Worm (Caenorhabditis elegans) whole organism, L4 larva: Measurements from ENCODE around the gene spig-1.

ENCODE experiments used
- F10B5.3 ChIP-seq: sonication (generic microtip); optimal IDR thresholded peaks from 2 replicates; lab custom pipeline; 2016; ENCODE audit warnings: mild to moderate bottlenecking, missing genetic modification characterization, missing compliant biosample characterization
- F26F4.8 ChIP-seq: fragments of 200-800 bp; sonication (Bioruptor generic); conservative IDR thresholded peaks from 2 replicates; pipeline ENCODE4 v1.3.6; 2022; ENCODE audit warnings: missing genetic modification characterization, missing compliant biosample characterization
- R02D3.7 ChIP-seq: fragments of 150-350 bp; sonication (generic microtip); optimal IDR thresholded peaks from 3 replicates; lab custom pipeline; 2014; ENCODE audit warnings: missing biosample characterization, missing genetic modification characterization
- Y5F2A.4 ChIP-seq: fragments of 200-800 bp; sonication (Bioruptor generic); optimal IDR thresholded peaks from 2 replicates; lab custom pipeline; 2018; ENCODE audit warnings: mild to moderate bottlenecking, missing genetic modification characterization, missing compliant biosample characterization
- ZK546.5 ChIP-seq, 2 experiments: sonication (generic microtip); optimal IDR thresholded peaks; 2 replicates each; lab custom pipeline; 2017; ENCODE audit warnings: missing biosample characterization in 2 of 2, missing genetic modification characterization in 2 of 2
- aly-2 ChIP-seq: sonication (generic microtip); optimal IDR thresholded peaks from 2 replicates; lab custom pipeline; 2018; ENCODE audit warnings: missing biosample characterization, missing genetic modification characterization
- ama-1 ChIP-seq: fragments of 150-350 bp; optimal IDR thresholded peaks from 2 replicates; lab custom pipeline; 2014; ENCODE audit warnings: inconsistent platforms, mixed read lengths
- arid-1 ChIP-seq: fragments of 200-800 bp; sonication (Bioruptor generic); conservative IDR thresholded peaks from 2 replicates; pipeline ENCODE4 v1.3.6; 2022; ENCODE audit warnings: missing genetic modification reagents, missing genetic modification characterization, missing compliant biosample characterization
- attf-4 ChIP-seq: sonication (generic microtip); optimal IDR thresholded peaks from 3 replicates; lab custom pipeline; 2017; ENCODE audit warnings: missing biosample characterization, missing genetic modification characterization
- ceh-28 ChIP-seq: fragments of 150-350 bp; optimal IDR thresholded peaks from 2 replicates; lab custom pipeline; 2014; ENCODE audit warnings: missing biosample characterization, missing genetic modification reagents, missing genetic modification characterization
- ceh-32 ChIP-seq: sonication (generic microtip); optimal IDR thresholded peaks from 2 replicates; lab custom pipeline; 2016; ENCODE audit warnings: mild to moderate bottlenecking, missing genetic modification characterization, missing compliant biosample characterization; ENCODE audit not compliant: poor library complexity
- ces-1 ChIP-seq: fragments of 150-350 bp; sonication (generic microtip); optimal IDR thresholded peaks from 4 replicates; lab custom pipeline; 2014; ENCODE audit warnings: missing biosample characterization, missing genetic modification reagents, missing genetic modification characterization
- cey-2 ChIP-seq: sonication (generic microtip); optimal IDR thresholded peaks from 3 replicates; lab custom pipeline; 2017; ENCODE audit warnings: missing genetic modification characterization, mild to moderate bottlenecking, missing compliant biosample characterization, antibody characterized with exemption, borderline replicate concordance; ENCODE audit not compliant: insufficient read depth
- ctbp-1 ChIP-seq: fragments of 200-800 bp; sonication (Bioruptor generic); IDR thresholded peaks from 2 replicates; pipeline ENCODE4 v1.3.6; 2022; ENCODE audit warnings: missing genetic modification reagents, missing genetic modification characterization, missing compliant biosample characterization
- daf-12 ChIP-seq: fragments of 150-350 bp; optimal IDR thresholded peaks from 2 replicates; lab custom pipeline; 2014; ENCODE audit warnings: missing biosample characterization, missing genetic modification reagents, missing genetic modification characterization
- daf-19 ChIP-seq: fragments of 200-800 bp; sonication (Bioruptor generic); conservative IDR thresholded peaks from 2 replicates; pipeline ENCODE4 v1.3.6; 2022; ENCODE audit warnings: missing genetic modification characterization, missing compliant biosample characterization
- dmd-8 ChIP-seq: fragments of 200-800 bp; sonication (Bioruptor generic); IDR thresholded peaks from 2 replicates; pipeline ENCODE4 v1.3.6; 2022; ENCODE audit warnings: missing genetic modification characterization, missing compliant biosample characterization
- duxl-1 ChIP-seq: sonication (generic microtip); optimal IDR thresholded peaks from 2 replicates; lab custom pipeline; 2016; ENCODE audit warnings: mild to moderate bottlenecking, missing genetic modification characterization, moderate library complexity, missing compliant biosample characterization; ENCODE audit not compliant: poor library complexity
- dve-1 ChIP-seq: sonication (generic microtip); optimal IDR thresholded peaks from 2 replicates; lab custom pipeline; 2017; ENCODE audit warnings: antibody characterized with exemption, mild to moderate bottlenecking, missing genetic modification characterization, missing compliant biosample characterization; ENCODE audit not compliant: insufficient read depth
- egl-43 ChIP-seq: fragments of 200-800 bp; sonication (Bioruptor generic); IDR thresholded peaks from 2 replicates; pipeline ENCODE4 v1.3.6; 2022; ENCODE audit warnings: missing genetic modification reagents, missing genetic modification characterization, missing compliant biosample characterization
- hif-1 ChIP-seq, 2 experiments: sonication (generic microtip); optimal IDR thresholded peaks; 2 replicates each; lab custom pipeline; 2016 to 2017; ENCODE audit warnings: missing compliant biosample characterization in 2 of 2, missing genetic modification characterization in 2 of 2, missing genetic modification reagents in 2 of 2, missing genotype in 2 of 2, mild to moderate bottlenecking in 1 of 2
- hlh-30 ChIP-seq: sonication (generic microtip); optimal IDR thresholded peaks from 2 replicates; lab custom pipeline; 2017; ENCODE audit warnings: antibody characterized with exemption, mild to moderate bottlenecking, missing genetic modification characterization, missing compliant biosample characterization; ENCODE audit not compliant: insufficient read depth
- jun-1 ChIP-seq: fragments of 150-350 bp; optimal IDR thresholded peaks from 2 replicates; lab custom pipeline; 2014; ENCODE audit warnings: missing biosample characterization, missing genetic modification reagents, missing genetic modification characterization
- lim-7 ChIP-seq: fragments of 200-800 bp; sonication (Bioruptor generic); IDR thresholded peaks from 2 replicates; pipeline ENCODE4 v1.3.6; 2022; ENCODE audit warnings: missing genetic modification characterization, missing compliant biosample characterization
- lin-13 ChIP-seq: fragments of 150-350 bp; optimal IDR thresholded peaks from 2 replicates; lab custom pipeline; 2014; ENCODE audit warnings: missing biosample characterization, missing genetic modification reagents, missing genetic modification characterization
- lin-39 ChIP-seq: fragments of 150-350 bp; optimal IDR thresholded peaks from 2 replicates; lab custom pipeline; 2014; ENCODE audit warnings: missing biosample characterization, missing genetic modification reagents, missing genetic modification characterization
- lsy-2 ChIP-seq, 2 experiments: fragments of 150-350 bp in 1 of 2; sonication (generic microtip) in 1 of 2; optimal IDR thresholded peaks; 2 replicates each; lab custom pipeline; 2014 to 2017; ENCODE audit warnings: missing biosample characterization in 2 of 2, missing genetic modification characterization in 2 of 2
- madf-9 ChIP-seq: fragments of 200-800 bp; sonication (Bioruptor generic); conservative IDR thresholded peaks from 2 replicates; pipeline ENCODE4 v1.3.6; 2022; ENCODE audit warnings: missing genetic modification reagents, missing genetic modification characterization, missing compliant biosample characterization
- mdl-1 ChIP-seq, 2 experiments: fragments of 150-350 bp in 1 of 2; sonication (generic microtip) in 1 of 2; optimal IDR thresholded peaks; 2 replicates each; lab custom pipeline; 2014 to 2017; ENCODE audit warnings: missing biosample characterization in 2 of 2, missing genetic modification characterization in 2 of 2
- mdt-29 ChIP-seq: fragments of 200-800 bp; sonication (Bioruptor generic); IDR thresholded peaks from 2 replicates; pipeline ENCODE4 v1.3.6; 2022; ENCODE audit warnings: missing genetic modification reagents, missing genetic modification characterization, missing compliant biosample characterization
- mep-1 ChIP-seq: fragments of 150-350 bp; sonication (generic microtip); optimal IDR thresholded peaks from 3 replicates; lab custom pipeline; 2014; ENCODE audit warnings: missing biosample characterization, missing genetic modification characterization
- mes-2 ChIP-seq: sonication (generic microtip); optimal IDR thresholded peaks from 2 replicates; lab custom pipeline; 2016; ENCODE audit warnings: missing genotype, mild to moderate bottlenecking, missing genetic modification characterization, missing compliant biosample characterization; ENCODE audit not compliant: poor library complexity, severe bottlenecking
- nhr-10 ChIP-seq: fragments of 150-350 bp; optimal IDR thresholded peaks from 2 replicates; lab custom pipeline; 2014; ENCODE audit warnings: missing biosample characterization, missing genetic modification characterization
- pha-4 ChIP-seq, 2 experiments: fragments of 150-350 bp in 1 of 2; fragments of 200-800 bp in 1 of 2; sonication (Bioruptor generic) in 1 of 2; IDR thresholded peaks in 1 of 2; optimal IDR thresholded peaks in 1 of 2; 2 replicates each; pipeline versions ENCODE4 v1.3.6 to Lab custom; 2014 to 2022; ENCODE audit warnings: missing genetic modification characterization in 2 of 2, missing genetic modification reagents in 2 of 2, missing biosample characterization in 1 of 2, missing compliant biosample characterization in 1 of 2
- php-3 ChIP-seq: fragments of 200-800 bp; sonication (Bioruptor generic); IDR thresholded peaks from 2 replicates; pipeline ENCODE4 v1.3.6; 2022; ENCODE audit warnings: missing genetic modification reagents, missing genetic modification characterization, missing compliant biosample characterization
- set-16 ChIP-seq: fragments of 200-800 bp; sonication (Bioruptor generic); IDR thresholded peaks from 2 replicates; pipeline ENCODE4 v1.3.6; 2022; ENCODE audit warnings: missing genetic modification reagents, missing genetic modification characterization, missing compliant biosample characterization
- tag-97 ChIP-seq: fragments of 200-800 bp; sonication (Bioruptor generic); IDR thresholded peaks from 2 replicates; pipeline ENCODE4 v1.3.6; 2022; ENCODE audit warnings: missing genetic modification characterization, missing compliant biosample characterization
- tra-1 ChIP-seq: fragments of 200-800 bp; sonication (Bioruptor generic); IDR thresholded peaks from 2 replicates; pipeline ENCODE4 v1.3.6; 2022; ENCODE audit warnings: missing genetic modification reagents, missing genetic modification characterization, missing compliant biosample characterization
- unc-130 ChIP-seq: sonication (generic microtip); optimal IDR thresholded peaks from 2 replicates; lab custom pipeline; 2016; ENCODE audit warnings: missing genetic modification reagents, missing genetic modification characterization, missing compliant biosample characterization
- zfp-2 ChIP-seq: sonication (generic microtip); optimal IDR thresholded peaks from 2 replicates; lab custom pipeline; 2016; ENCODE audit warnings: mild to moderate bottlenecking, missing genetic modification characterization, missing compliant biosample characterization
- zfp-3 ChIP-seq: fragments of 200-800 bp; sonication (Bioruptor generic); conservative IDR thresholded peaks from 2 replicates; pipeline ENCODE4 v1.3.6; 2022; ENCODE audit warnings: missing genetic modification reagents, missing genetic modification characterization, missing compliant biosample characterization
- ztf-11 ChIP-seq: fragments of 150-350 bp; optimal IDR thresholded peaks from 2 replicates; lab custom pipeline; 2014; ENCODE audit warnings: missing biosample characterization, missing genetic modification characterization
- ztf-7 ChIP-seq: fragments of 150-350 bp; optimal IDR thresholded peaks from 2 replicates; lab custom pipeline; 2014; ENCODE audit warnings: missing biosample characterization, missing genetic modification characterization

The spig-1 gene

ce11 chrV:7089217-7089616 is 37.7 kb downstream of the spig-1 start (continued):
- TF ChIP-seq zfp-2 (tag; lab: Kevin White, UChicago) (no peak), cey-2 (tag; lab: Kevin White, UChicago) (no peak), set-16 (GFP tag; lab: Robert Waterston, UW) (no peak), lin-39 (no peak), unc-130 (GFP tag; lab: Kevin White, UChicago) (no peak), ceh-28 (no peak), php-3 (GFP tag; lab: Robert Waterston, UW) (no peak), dmd-8 (GFP tag; lab: Robert Waterston, UW) (no peak), nhr-10 (tag; lab: Kevin White, UChicago) (no peak), lsy-2 (tag; optimal IDR thresholded peaks at IDR 0.05; lab: Kevin White, UChicago) (peak in 1 of 2 experiments; percentile 39), jun-1 (no peak), attf-4 (tag; lab: Kevin White, UChicago) (no peak), tag-97 (GFP tag; lab: Robert Waterston, UW) (no peak), ctbp-1 (GFP tag; lab: Robert Waterston, UW) (no peak), mep-1 (tag; lab: Kevin White, UChicago) (peak; percentile 40), arid-1 (GFP tag; lab: Robert Waterston, UW) (no peak), ama-1 (lab: Kevin White, UChicago) (no peak), F10B5.3 (tag; lab: Kevin White, UChicago) (no peak), aly-2 (tag; lab: Kevin White, UChicago) (no peak), pha-4 (GFP tag; IDR thresholded peaks at IDR 0.05; lab: Robert Waterston, UW) (no peak), pha-4 (tag; optimal IDR thresholded peaks at IDR 0.05; lab: Kevin White, UChicago) (no peak), zfp-3 (GFP tag; lab: Robert Waterston, UW) (no peak)

- peak; percentile 25 for TF ChIP-seq ama-1 (lab: Kevin White, UChicago)
- TF ChIP-seq mes-2 (tag; lab: Kevin White, UChicago), result no peak
- peak; percentile 13 for TF ChIP-seq hlh-30 (tag; lab: Kevin White, UChicago)
- TF ChIP-seq dve-1 (tag; lab: Kevin White, UChicago), result peak; percentile 32
Observed at ce11 chrV:7091287-7091686, 39.8 kb downstream of the spig-1 start, which contains the start of gene nhr-286. Gene nhr-286 (minus strand): TSS chrV:7091610.

- TF ChIP-seq R02D3.7 (tag; lab: Kevin White, UChicago) (no peak), mdl-1 (tag; optimal IDR thresholded peaks at IDR 0.05; lab: Kevin White, UChicago) (peak; percentile 82 to 97), F26F4.8 (GFP tag; lab: Robert Waterston, UW) (no peak), ces-1 (GFP tag; lab: Kevin White, UChicago) (no peak), duxl-1 (tag; lab: Kevin White, UChicago) (peak; percentile 46), lim-7 (GFP tag; lab: Robert Waterston, UW) (no peak), madf-9 (GFP tag; lab: Robert Waterston, UW) (no peak), daf-19 (GFP tag; lab: Robert Waterston, UW) (no peak), tra-1 (GFP tag; lab: Robert Waterston, UW) (peak; percentile 76; the same call in 1 of the 2 replicates), unc-130 (GFP tag; lab: Kevin White, UChicago) (no peak), hif-1 (tag; optimal IDR thresholded peaks at IDR 0.05; lab: Kevin White, UChicago) (peak; percentile 26 to 95), dve-1 (tag; lab: Kevin White, UChicago) (peak; percentile 78), ztf-7 (tag; lab: Kevin White, UChicago) (peak; percentile 32), lin-13 (GFP tag; lab: Kevin White, UChicago) (no peak), ceh-32 (no peak), egl-43 (GFP tag; lab: Robert Waterston, UW) (no peak), ctbp-1 (GFP tag; lab: Robert Waterston, UW) (0 out of 2 replicates have a peak, but pooled peaks have one; percentile 33), mdt-29 (GFP tag; lab: Robert Waterston, UW) (no peak), zfp-2 (tag; lab: Kevin White, UChicago) (no peak), ZK546.5 (tag; optimal IDR thresholded peaks at IDR 0.05; lab: Kevin White, UChicago) (no peak), lsy-2 (tag; optimal IDR thresholded peaks at IDR 0.05; lab: Kevin White, UChicago) (peak in 1 of 2 experiments; percentile 46), set-16 (GFP tag; lab: Robert Waterston, UW) (no peak), Y5F2A.4 (GFP tag; lab: Kevin White, UChicago) (no peak), attf-4 (tag; lab: Kevin White, UChicago) (no peak), ztf-11 (tag; lab: Kevin White, UChicago) (no peak), daf-12 (tag; lab: Kevin White, UChicago) (no peak), lin-39 (no peak), nhr-10 (tag; lab: Kevin White, UChicago) (peak; percentile 70)
Observed at ce11 chrV:7093720-7094401, 42.3 kb downstream of the spig-1 start, which contains the start of gene nhr-135. Gene nhr-135 (minus strand): TSS chrV:7093770.
